Fruit fly (Drosophila melanogaster): ENCODE measurements around the gene ATPsynE.

ATPsynE gene

DNA sequence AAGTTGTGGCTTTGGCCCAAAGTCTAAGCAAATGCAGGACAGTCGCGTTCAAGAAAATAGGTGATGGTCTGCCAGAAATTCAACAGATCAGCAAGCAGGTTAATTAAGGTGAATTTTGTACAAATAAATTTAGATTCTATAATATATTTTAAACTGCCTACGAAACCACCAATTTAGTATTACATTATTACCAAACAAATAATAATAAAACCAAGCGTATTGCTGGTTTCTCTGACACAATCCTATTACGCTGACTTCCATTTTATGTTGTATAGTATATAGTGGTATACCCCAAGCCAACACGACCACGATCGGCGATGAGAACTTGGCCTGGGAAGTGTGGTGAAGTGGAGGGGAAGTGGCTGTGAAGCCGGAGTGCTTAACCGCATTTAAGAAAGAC is 35.3 kb upstream of the ATPsynE start (continued):
- TF ChIP-seq sens (GFP tag) (peak; percentile 52), CG11504 (tag; optimal IDR thresholded peaks at IDR 0.05) (peak; percentile 54), CG12391 (tag; optimal IDR thresholded peaks at IDR 0.05) (peak; percentile 16), ewg (GFP tag; optimal IDR thresholded peaks at IDR 0.05) (no peak), corto (GFP tag; optimal IDR thresholded peaks at IDR 0.05) (peak; percentile 45), nom (GFP tag; optimal IDR thresholded peaks at IDR 0.05) (peak; percentile 74), CG13296 (GFP tag; optimal IDR thresholded peaks at IDR 0.05) (peak; percentile 8), CG10209 (GFP tag; optimal IDR thresholded peaks at IDR 0.05) (peak; percentile 14), lmd (GFP tag; IDR thresholded peaks at IDR 0.05) (peak; percentile 22; the same call in 1 of the 2 replicates), CG13424 (tag; optimal IDR thresholded peaks at IDR 0.05) (peak; percentile 17), CG4328 (GFP tag; optimal IDR thresholded peaks at IDR 0.05) (no peak), bsh (GFP tag; optimal IDR thresholded peaks at IDR 0.05) (peak; percentile 19 to 72), Dek (tag; optimal IDR thresholded peaks at IDR 0.05) (no peak), mam (GFP tag; optimal IDR thresholded peaks at IDR 0.05) (no peak), ase (GFP tag; IDR thresholded peaks at IDR 0.05) (no peak), CG18599 (GFP tag; optimal IDR thresholded peaks at IDR 0.05) (peak; percentile 49), Tbp (GFP tag; optimal IDR thresholded peaks at IDR 0.05) (no peak), unpg (GFP tag; optimal IDR thresholded peaks at IDR 0.05) (peak; percentile 32), ac (GFP tag; optimal IDR thresholded peaks at IDR 0.05) (no peak), CG12104 (GFP tag; optimal IDR thresholded peaks at IDR 0.05) (no peak), Blimp-1 (GFP tag; optimal IDR thresholded peaks at IDR 0.05) (peak; percentile 33), CG15269 (tag; optimal IDR thresholded peaks at IDR 0.05) (peak; percentile 51), sc (optimal IDR thresholded peaks at IDR 0.05) (no peak), sc (GFP tag; optimal IDR thresholded peaks at IDR 0.05) (no peak), CG14050 (GFP tag; IDR thresholded peaks at IDR 0.05) (no peak), ato (GFP tag; IDR thresholded peaks at IDR 0.05; ENCODE audit: partially characterized antibody) (no peak), Ssrp (tag; optimal IDR thresholded peaks at IDR 0.05) (peak; percentile 22), Eip74EF (GFP tag; optimal IDR thresholded peaks at IDR 0.05) (peak in 1 of 2 experiments; percentile 22), CG30403 (GFP tag; optimal IDR thresholded peaks at IDR 0.05) (peak; percentile 7), CTCF (GFP tag; optimal IDR thresholded peaks at IDR 0.05) (no peak), gem (tag; optimal IDR thresholded peaks at IDR 0.05) (peak; percentile 26), pum (GFP tag; optimal IDR thresholded peaks at IDR 0.05) (no peak), dysf (GFP tag; IDR thresholded peaks at IDR 0.05) (peak; percentile 34; the same call in 1 of the 3 replicates), tgo (GFP tag; IDR thresholded peaks at IDR 0.05) (no peak), CG17361 (GFP tag; IDR thresholded peaks at IDR 0.05) (0 out of 3 replicates have a peak, but pooled peaks have one; percentile 33), CG10979 (tag; optimal IDR thresholded peaks at IDR 0.05) (peak; percentile 16), prd (optimal IDR thresholded peaks at IDR 0.05) (no peak), prd (GFP tag; IDR thresholded peaks at IDR 0.05) (peak; percentile 28; the same call in 1 of the 3 replicates), nerfin-1 (tag; optimal IDR thresholded peaks at IDR 0.05) (no peak), CG7839 (tag; optimal IDR thresholded peaks at IDR 0.05) (peak; percentile 26), Sry-δ (GFP tag; optimal IDR thresholded peaks at IDR 0.05) (no peak), NfI (GFP tag; optimal IDR thresholded peaks at IDR 0.05) (no peak), Hr51 (GFP tag; optimal IDR thresholded peaks at IDR 0.05) (peak in 1 of 2 experiments; percentile 47), Rx (GFP tag; IDR thresholded peaks at IDR 0.05) (peak; percentile 3; the same call in 1 of the 2 replicates), chm (GFP tag; IDR thresholded peaks at IDR 0.05) (no peak), grau (tag; optimal IDR thresholded peaks at IDR 0.05) (peak; percentile 32)
